Fruit fly (Drosophila melanogaster) whole organism, prepupa: Measurements from ENCODE around the gene CG2691.
A peak's percentile ranks its signal among the peaks of the same experiment; 100 is the strongest.

Source experiments
- Blimp-1 ChIP-seq: fragments of 200-800 bp; sonication (Bioruptor generic); optimal IDR thresholded peaks from 3 replicates; lab custom pipeline; 2017; ENCODE audit warnings: missing biosample characterization, missing genetic modification characterization, mild to moderate bottlenecking, moderate library complexity, missing genetic modification reagents
- CG10631 ChIP-seq: fragments of 200-800 bp; sonication (Bioruptor generic); optimal IDR thresholded peaks from 2 replicates; lab custom pipeline; 2016; ENCODE audit warnings: missing biosample characterization, missing genetic modification characterization
- CG10669 ChIP-seq: fragments of 200-800 bp; sonication (Bioruptor generic); optimal IDR thresholded peaks from 3 replicates; lab custom pipeline; 2018; ENCODE audit warnings: missing biosample characterization, mild to moderate bottlenecking, missing genetic modification characterization, moderate library complexity
- CG11762 ChIP-seq: fragments of 200-800 bp; sonication (Bioruptor generic); optimal IDR thresholded peaks from 3 replicates; lab custom pipeline; 2016; ENCODE audit warnings: missing biosample characterization, missing genetic modification characterization; ENCODE audit not compliant: insufficient read depth
- CG1621 ChIP-seq: fragments of 200-800 bp; sonication (Bioruptor generic); optimal IDR thresholded peaks from 3 replicates; lab custom pipeline; 2018; ENCODE audit warnings: missing biosample characterization, mild to moderate bottlenecking, missing genetic modification characterization
- CG16779 ChIP-seq: fragments of 200-800 bp; sonication (Bioruptor generic); optimal IDR thresholded peaks from 3 replicates; lab custom pipeline; 2017; ENCODE audit warnings: missing biosample characterization, mild to moderate bottlenecking, missing genetic modification characterization
- CG3032 ChIP-seq: fragments of 200-800 bp; optimal IDR thresholded peaks from 2 replicates; lab custom pipeline; 2019; ENCODE audit warnings: missing biosample characterization, mild to moderate bottlenecking, missing genetic modification characterization, moderate library complexity
- CG31627 ChIP-seq: fragments of 200-800 bp; sonication (Bioruptor generic); optimal IDR thresholded peaks from 3 replicates; lab custom pipeline; 2016; ENCODE audit warnings: missing biosample characterization, missing genetic modification characterization
- CG32006 ChIP-seq: fragments of 200-800 bp; sonication (Bioruptor generic); optimal IDR thresholded peaks from 3 replicates; lab custom pipeline; 2017; ENCODE audit warnings: missing biosample characterization, mild to moderate bottlenecking, missing genetic modification characterization
- CG3919 ChIP-seq: fragments of 200-800 bp; sonication (Bioruptor generic); optimal IDR thresholded peaks from 3 replicates; lab custom pipeline; 2016; ENCODE audit warnings: missing biosample characterization, missing genetic modification characterization
- CG4318 ChIP-seq: fragments of 200-800 bp; sonication (Bioruptor generic); optimal IDR thresholded peaks from 3 replicates; lab custom pipeline; 2017; ENCODE audit warnings: missing biosample characterization, mild to moderate bottlenecking, missing genetic modification characterization
- CG6163 ChIP-seq: fragments of 200-800 bp; sonication (Bioruptor generic); IDR thresholded peaks from 3 replicates; pipeline ENCODE4 v1.3.6; 2022; ENCODE audit warnings: missing biosample characterization, missing genetic modification characterization
- CG6276 ChIP-seq: fragments of 200-800 bp; sonication (Bioruptor generic); optimal IDR thresholded peaks from 2 replicates; lab custom pipeline; 2017; ENCODE audit warnings: missing biosample characterization, mild to moderate bottlenecking, missing genetic modification characterization
- CG6792 ChIP-seq: fragments of 200-800 bp; sonication (Bioruptor generic); optimal IDR thresholded peaks from 3 replicates; lab custom pipeline; 2016; ENCODE audit warnings: missing biosample characterization, missing genetic modification characterization
- CG6854 ChIP-seq: fragments of 200-800 bp; sonication (Bioruptor generic); optimal IDR thresholded peaks from 2 replicates; lab custom pipeline; 2017; ENCODE audit warnings: missing biosample characterization, mild to moderate bottlenecking, missing genetic modification characterization
- CG7368 ChIP-seq: fragments of 200-800 bp; sonication (Bioruptor generic); optimal IDR thresholded peaks from 3 replicates; lab custom pipeline; 2016; ENCODE audit warnings: missing biosample characterization, missing genetic modification characterization
- CG8119 ChIP-seq: fragments of 200-800 bp; sonication (Bioruptor generic); IDR thresholded peaks from 3 replicates; pipeline ENCODE4 v1.3.6; 2022; ENCODE audit warnings: missing biosample characterization, missing genetic modification characterization
- CG8319 ChIP-seq: fragments of 200-800 bp; sonication (Bioruptor generic); optimal IDR thresholded peaks from 3 replicates; lab custom pipeline; 2016; ENCODE audit warnings: missing biosample characterization, missing genetic modification characterization
- CG8632 ChIP-seq: fragments of 200-800 bp; sonication (Bioruptor generic); optimal IDR thresholded peaks from 3 replicates; lab custom pipeline; 2016; ENCODE audit warnings: missing biosample characterization, missing genetic modification characterization
- Eip75B ChIP-seq: fragments of 200-800 bp; sonication (Bioruptor generic); optimal IDR thresholded peaks from 3 replicates; lab custom pipeline; 2016; ENCODE audit warnings: missing biosample characterization, missing genetic modification characterization
- Eip78C ChIP-seq: fragments of 200-800 bp; sonication (Bioruptor generic); peaks from one replicate; lab custom pipeline; 2016; ENCODE audit warnings: missing biosample characterization, missing genetic modification characterization
- Ets21C ChIP-seq: fragments of 200-800 bp; sonication (Bioruptor generic); optimal IDR thresholded peaks from 3 replicates; lab custom pipeline; 2016; ENCODE audit warnings: missing biosample characterization, missing genetic modification characterization
- Ets96B ChIP-seq: fragments of 200-800 bp; optimal IDR thresholded peaks from 2 replicates; lab custom pipeline; 2019; ENCODE audit warnings: missing biosample characterization, mild to moderate bottlenecking, missing genetic modification characterization, moderate library complexity
- Gug ChIP-seq: fragments of 200-800 bp; sonication (Bioruptor generic); IDR thresholded peaks from 2 replicates; pipeline ENCODE4 v1.3.6; 2022; ENCODE audit warnings: missing biosample characterization, missing genetic modification characterization
- Hr38 ChIP-seq: sonication (Bioruptor generic); optimal IDR thresholded peaks from 2 replicates; lab custom pipeline; 2016; ENCODE audit warnings: missing biosample characterization, missing genetic modification characterization
- Hr4 ChIP-seq: fragments of 200-800 bp; sonication (Bioruptor generic); optimal IDR thresholded peaks from 3 replicates; lab custom pipeline; 2016; ENCODE audit warnings: missing biosample characterization, missing genetic modification characterization
- OdsH ChIP-seq: fragments of 200-800 bp; sonication (Bioruptor generic); optimal IDR thresholded peaks from 3 replicates; lab custom pipeline; 2016; ENCODE audit warnings: missing biosample characterization, missing genetic modification characterization
- Sox102F ChIP-seq: fragments of 200-800 bp; sonication (Bioruptor generic); optimal IDR thresholded peaks from 2 replicates; lab custom pipeline; 2016; ENCODE audit warnings: missing biosample characterization, mild to moderate bottlenecking, missing genetic modification characterization
- Sox14 ChIP-seq: fragments of 200-800 bp; sonication (Bioruptor generic); optimal IDR thresholded peaks from 3 replicates; lab custom pipeline; 2016; ENCODE audit warnings: missing biosample characterization, missing genetic modification characterization
- achi ChIP-seq: fragments of 200-800 bp; sonication (Bioruptor generic); optimal IDR thresholded peaks from 3 replicates; lab custom pipeline; 2016; ENCODE audit warnings: missing biosample characterization, missing genetic modification characterization
- acj6 ChIP-seq: fragments of 200-800 bp; sonication (Bioruptor generic); optimal IDR thresholded peaks from 3 replicates; lab custom pipeline; 2016; ENCODE audit warnings: missing biosample characterization, missing genetic modification characterization
- cyc ChIP-seq: fragments of 200-800 bp; sonication (Bioruptor generic); optimal IDR thresholded peaks from 3 replicates; lab custom pipeline; 2016; ENCODE audit warnings: missing biosample characterization, missing genetic modification characterization
- dac ChIP-seq: fragments of 200-800 bp; sonication (Bioruptor generic); optimal IDR thresholded peaks from 2 replicates; lab custom pipeline; 2017; ENCODE audit warnings: missing biosample characterization, mild to moderate bottlenecking, missing genetic modification characterization
- dsx ChIP-seq: fragments of 200-800 bp; optimal IDR thresholded peaks from 3 replicates; lab custom pipeline; 2019; ENCODE audit warnings: missing biosample characterization, mild to moderate bottlenecking, missing genetic modification characterization, moderate library complexity; ENCODE audit not compliant: poor library complexity, severe bottlenecking
- eg ChIP-seq: fragments of 200-800 bp; sonication (Bioruptor generic); IDR thresholded peaks from 3 replicates; pipeline ENCODE4 v1.3.6; 2022; ENCODE audit warnings: missing biosample characterization, missing genetic modification characterization
- esn ChIP-seq: fragments of 200-800 bp; sonication (Bioruptor generic); optimal IDR thresholded peaks from 2 replicates; lab custom pipeline; 2016; ENCODE audit warnings: missing biosample characterization, mild to moderate bottlenecking, missing genetic modification characterization, moderate library complexity
- fd85E ChIP-seq: fragments of 200-800 bp; sonication (Bioruptor generic); optimal IDR thresholded peaks from 3 replicates; lab custom pipeline; 2016; ENCODE audit warnings: missing biosample characterization, missing genetic modification characterization
- fkh ChIP-seq: fragments of 200-800 bp; sonication (Bioruptor generic); optimal IDR thresholded peaks from 3 replicates; lab custom pipeline; 2017; ENCODE audit warnings: missing biosample characterization, mild to moderate bottlenecking, missing genetic modification characterization, moderate library complexity
- pdm3 ChIP-seq: fragments of 200-800 bp; sonication (Bioruptor generic); optimal IDR thresholded peaks from 3 replicates; lab custom pipeline; 2016; ENCODE audit warnings: missing biosample characterization, missing genetic modification characterization
- salr ChIP-seq, 2 experiments: fragments of 200-800 bp; sonication (Bioruptor generic); optimal IDR thresholded peaks; 3 replicates each; lab custom pipeline; 2016 to 2018; ENCODE audit warnings: missing biosample characterization in 2 of 2, missing genetic modification characterization in 2 of 2, mild to moderate bottlenecking in 1 of 2
- spab ChIP-seq: fragments of 200-800 bp; sonication (Bioruptor generic); optimal IDR thresholded peaks from 2 replicates; lab custom pipeline; 2017; ENCODE audit warnings: missing biosample characterization, mild to moderate bottlenecking, missing genetic modification characterization, missing genetic modification reagents
- ss ChIP-seq, 2 experiments: fragments of 200-800 bp; sonication (Bioruptor generic); optimal IDR thresholded peaks; 2 replicates in 1 of 2; 3 replicates in 1 of 2; lab custom pipeline; 2017 to 2018; ENCODE audit warnings: mild to moderate bottlenecking in 2 of 2, missing biosample characterization in 2 of 2, missing genetic modification characterization in 2 of 2, moderate library complexity in 1 of 2
- svp ChIP-seq: fragments of 200-800 bp; sonication (Bioruptor generic); peaks from one replicate; lab custom pipeline; 2016; ENCODE audit warnings: missing biosample characterization, missing genetic modification characterization

CG2691 gene

dm6 chrX:13641115-13641890, 17.1 kb upstream of the CG2691 start (continued):
- TF ChIP-seq Ets21C (GFP tag; lab: Kevin White, UChicago) (peak; percentile 67), Hr4 (peak; percentile 91), CG6276 (GFP tag; lab: Kevin White, UChicago) (peak; percentile 90), CG3032 (tag; lab: Kevin White, UChicago) (peak; percentile 79), CG4318 (GFP tag; lab: Kevin White, UChicago) (peak; percentile 82), ss (GFP tag; optimal IDR thresholded peaks at IDR 0.05; lab: Kevin White, UChicago) (peak; percentile 75 to 85), dsx (GFP tag; lab: Kevin White, UChicago) (peak; percentile 74), CG10631 (GFP tag; lab: Kevin White, UChicago) (peak; percentile 86), acj6 (GFP tag; lab: Kevin White, UChicago) (peak; percentile 85)

DNA sequence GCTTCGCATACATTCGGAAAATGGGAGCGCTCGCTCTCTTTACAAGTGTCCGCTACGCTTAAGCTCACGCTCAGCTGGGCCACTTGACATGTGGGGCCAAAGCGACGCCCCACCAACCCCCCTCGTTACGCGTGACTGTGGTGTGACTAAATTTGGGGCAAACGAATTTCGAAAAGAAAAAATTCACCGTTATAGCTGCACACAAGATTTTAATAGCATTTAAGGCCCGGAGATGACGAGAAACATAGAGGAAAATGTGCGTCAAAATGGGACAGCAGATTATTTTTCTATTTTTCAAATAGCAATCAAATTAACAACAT, 16.4 kb upstream of the CG2691 start:
- TF ChIP-seq svp (GFP tag; lab: Kevin White, UChicago): peak; percentile 95
- TF ChIP-seq CG6276 (GFP tag; lab: Kevin White, UChicago): no peak

DNA sequence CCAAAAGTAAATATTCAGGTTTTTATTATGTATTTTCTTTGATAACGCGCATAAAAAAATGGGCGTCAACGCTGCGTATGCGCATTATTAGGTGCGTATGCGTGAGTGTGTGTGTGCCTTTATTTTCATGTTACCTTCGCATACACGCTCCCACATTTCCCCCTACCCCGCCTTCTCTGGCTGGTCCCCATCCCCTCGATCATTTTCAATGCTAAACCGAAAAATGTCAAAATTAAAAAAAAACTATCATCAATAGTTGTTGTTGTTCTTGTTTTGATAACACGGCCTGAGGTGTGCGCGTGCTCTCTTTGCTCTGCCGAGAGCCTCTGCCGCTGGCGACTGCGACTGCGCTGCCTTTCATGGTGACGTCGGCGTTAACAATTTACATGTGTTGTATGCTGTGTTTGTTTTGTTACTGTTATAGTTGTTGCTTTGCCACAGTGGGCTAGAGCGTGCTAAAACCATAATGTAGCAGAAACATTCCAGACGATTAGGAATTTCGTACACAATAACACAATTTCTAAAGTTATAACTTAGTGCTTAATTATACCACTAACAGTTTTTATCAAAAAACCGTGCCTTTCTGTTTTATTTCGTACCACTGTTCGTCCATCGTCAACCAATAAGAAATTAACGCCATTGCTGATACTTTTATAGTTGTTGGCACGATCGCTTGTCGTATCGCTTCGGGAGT, 15.9 kb upstream of the CG2691 start:
- peak; percentile 96 to 97 for TF ChIP-seq salr (GFP tag; optimal IDR thresholded peaks at IDR 0.05; lab: Kevin White, UChicago)
- peak; percentile 98 for TF ChIP-seq CG4318 (GFP tag; lab: Kevin White, UChicago)
- peak; percentile 98 for TF ChIP-seq Eip75B (GFP tag; lab: Kevin White, UChicago)
- TF ChIP-seq CG8632 (GFP tag; lab: Kevin White, UChicago): peak; percentile 98
- peak; percentile 98 for TF ChIP-seq achi
- peak; percentile 99 for TF ChIP-seq CG3919 (GFP tag; lab: Kevin White, UChicago)
- TF ChIP-seq dac (GFP tag; lab: Kevin White, UChicago): peak; percentile 98
- TF ChIP-seq CG6163 (GFP tag; lab: Robert Waterston, UW): peak; percentile 99
- peak; percentile 93 for TF ChIP-seq cyc
- TF ChIP-seq Sox102F (GFP tag; lab: Kevin White, UChicago): peak; percentile 96
- peak; percentile 98 for TF ChIP-seq fkh (GFP tag; lab: Kevin White, UChicago)
- peak; percentile 99 for TF ChIP-seq Hr4
- TF ChIP-seq CG7368 (GFP tag; lab: Kevin White, UChicago): peak; percentile 99
- peak; percentile 99 for TF ChIP-seq CG8119
- peak; percentile 98 for TF ChIP-seq svp (GFP tag; lab: Kevin White, UChicago)
- peak; percentile 97 for TF ChIP-seq spab
- TF ChIP-seq CG32006 (GFP tag; lab: Kevin White, UChicago): peak; percentile 98
- TF ChIP-seq Blimp-1 (GFP tag; lab: Kevin White, UChicago): peak; percentile 64
- peak; percentile 97 for TF ChIP-seq fd85E
- peak; percentile 98 for TF ChIP-seq Sox14 (GFP tag; lab: Kevin White, UChicago)
- peak; percentile 97 for TF ChIP-seq CG8319 (GFP tag; lab: Kevin White, UChicago)
- peak; percentile 97 for TF ChIP-seq Gug
- TF ChIP-seq CG16779 (tag; lab: Kevin White, UChicago): peak; percentile 97
- TF ChIP-seq eg (GFP tag; lab: Robert Waterston, UW): peak; percentile 99
- peak; percentile 98 for TF ChIP-seq CG6792
- TF ChIP-seq Ets96B (tag; lab: Kevin White, UChicago): peak; percentile 98
- peak; percentile 99 for TF ChIP-seq CG6276 (GFP tag; lab: Kevin White, UChicago)
- peak; percentile 91 for TF ChIP-seq CG31627 (GFP tag; lab: Kevin White, UChicago)
- peak; percentile 86 for TF ChIP-seq CG6854 (GFP tag; lab: Kevin White, UChicago)
- peak; percentile 92 for TF ChIP-seq Hr38 (GFP tag; lab: Kevin White, UChicago)
- peak; percentile 100 for TF ChIP-seq Eip78C
- peak; percentile 95 for TF ChIP-seq CG3032 (tag; lab: Kevin White, UChicago)
- peak; percentile 93 for TF ChIP-seq esn (GFP tag; lab: Kevin White, UChicago)
- peak; percentile 99 for TF ChIP-seq pdm3 (GFP tag; lab: Kevin White, UChicago)
- TF ChIP-seq CG11762: peak; percentile 98
- peak; percentile 98 for TF ChIP-seq CG10669 (GFP tag; lab: Kevin White, UChicago)
- peak; percentile 98 for TF ChIP-seq CG1621
- TF ChIP-seq OdsH (GFP tag; lab: Kevin White, UChicago): peak; percentile 98
- TF ChIP-seq ss (GFP tag; optimal IDR thresholded peaks at IDR 0.05; lab: Kevin White, UChicago): peak; percentile 98
- peak; percentile 96 for TF ChIP-seq dsx (GFP tag; lab: Kevin White, UChicago)
